Fruit fly (Drosophila melanogaster) whole organism: ENCODE measurements around the gene bun.

Source experiments
- CG8478 ChIP-seq: fragments of >200 bp; optimal IDR thresholded peaks from 2 replicates; lab custom pipeline; 2018; ENCODE audit warnings: inconsistent platforms
- Dll ChIP-seq: fragments of >200 bp; optimal IDR thresholded peaks from 2 replicates; lab custom pipeline; 2017
- EcR ChIP-seq, 2 experiments: fragments of >200 bp; optimal IDR thresholded peaks; 2 replicates each; lab custom pipeline; 2017; ENCODE audit warnings: missing biosample characterization in 2 of 2, missing genetic modification characterization in 2 of 2, missing genetic modification reagents in 2 of 2
- pan ChIP-seq: fragments of >200 bp; optimal IDR thresholded peaks from 2 replicates; lab custom pipeline; 2017
- psq ChIP-seq: fragments of >200 bp; optimal IDR thresholded peaks from 2 replicates; lab custom pipeline; 2017
- usp ChIP-seq: fragments of >200 bp; optimal IDR thresholded peaks from 2 replicates; lab custom pipeline; 2017; ENCODE audit warnings: missing biosample characterization, missing genetic modification characterization, mixed read lengths

- TF ChIP-seq usp = no peak
- TF ChIP-seq Dll (lab: Kevin White, UChicago) = no peak
- no peak for TF ChIP-seq psq (lab: Kevin White, UChicago)
- no peak for TF ChIP-seq CG8478
- no peak for TF ChIP-seq EcR (GFP tag; optimal IDR thresholded peaks at IDR 0.05; lab: Kevin White, UChicago)
- TF ChIP-seq pan (lab: Kevin White, UChicago) = no peak
Measured at dm6 chr2L:12520780-12521526, 25.5 kb downstream of the bun start.
